Fruit fly (Drosophila melanogaster): ENCODE measurements around the gene CG9287.

DNA sequence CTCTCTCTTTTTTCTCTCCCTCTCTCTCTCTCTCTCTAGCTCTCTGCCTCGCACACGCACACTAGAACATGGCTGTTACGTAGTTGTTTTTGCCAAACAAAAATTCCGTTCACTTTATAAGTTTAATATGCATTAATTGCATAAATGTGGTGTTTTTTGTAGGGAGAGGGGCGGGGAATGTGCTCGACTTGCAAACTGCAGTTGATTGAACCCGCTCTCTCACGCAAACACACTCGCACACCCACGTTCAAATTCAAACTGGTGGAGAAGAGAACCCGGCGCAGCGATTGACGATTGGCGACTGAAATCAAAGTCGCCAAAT lies 29.4 kb upstream of the CG9287 start:
- TF ChIP-seq Hmx (GFP tag; optimal IDR thresholded peaks at IDR 0.05) (no peak), chn (GFP tag; optimal IDR thresholded peaks at IDR 0.05) (no peak), Nf-YC (tag; optimal IDR thresholded peaks at IDR 0.05) (no peak)

Data from whole organism, embryonic.